Worm (Caenorhabditis elegans) whole organism, young adult: ENCODE data around the gene txt-9.

ENCODE experiments used
- B0035.1 ChIP-seq: sonication (generic microtip); optimal IDR thresholded peaks from 2 replicates; lab custom pipeline; 2016; ENCODE audit warnings: missing genetic modification characterization, mild to moderate bottlenecking, missing compliant biosample characterization, missing genotype, missing genetic modification reagents
- B0261.1 ChIP-seq: sonication (generic microtip); optimal IDR thresholded peaks from 2 replicates; lab custom pipeline; 2016; ENCODE audit warnings: mild to moderate bottlenecking, missing genetic modification characterization, moderate library complexity, missing compliant biosample characterization
- B0336.3 ChIP-seq: fragments of 200-800 bp; sonication (Bioruptor generic); IDR thresholded peaks from 2 replicates; pipeline ENCODE4 v1.3.6; 2022; ENCODE audit warnings: missing genetic modification characterization, missing compliant biosample characterization
- C06A6.2 ChIP-seq: fragments of 200-800 bp; sonication (Bioruptor generic); conservative IDR thresholded peaks from 2 replicates; pipeline ENCODE4 v1.3.6; 2022; ENCODE audit warnings: missing genetic modification characterization, missing compliant biosample characterization
- F39B2.1 ChIP-seq: fragments of 200-800 bp; sonication (Bioruptor generic); IDR thresholded peaks from 2 replicates; pipeline ENCODE4 v1.3.6; 2022; ENCODE audit warnings: missing genetic modification reagents, missing genetic modification characterization, missing compliant biosample characterization
- F55B11.4 ChIP-seq: sonication (generic microtip); optimal IDR thresholded peaks from 2 replicates; lab custom pipeline; 2016; ENCODE audit warnings: missing compliant biosample characterization, missing genetic modification characterization, borderline replicate concordance; ENCODE audit not compliant: insufficient read depth
- T07F8.4 ChIP-seq: sonication (generic microtip); optimal IDR thresholded peaks from 2 replicates; lab custom pipeline; 2016; ENCODE audit warnings: mild to moderate bottlenecking, missing genetic modification characterization, moderate library complexity, missing compliant biosample characterization
- T26A5.8 ChIP-seq: sonication (generic microtip); optimal IDR thresholded peaks from 2 replicates; lab custom pipeline; 2016; ENCODE audit warnings: missing genetic modification characterization, missing compliant biosample characterization
- Y95B8A.8 ChIP-seq: fragments of 200-800 bp; sonication (Bioruptor generic); IDR thresholded peaks from 2 replicates; pipeline ENCODE4 v1.3.6; 2022; ENCODE audit warnings: missing genetic modification reagents, missing genetic modification characterization, missing compliant biosample characterization
- aptf-3 ChIP-seq: fragments of 200-800 bp; sonication (Bioruptor generic); IDR thresholded peaks from 2 replicates; pipeline ENCODE4 v1.3.6; 2022; ENCODE audit warnings: missing genetic modification characterization, missing compliant biosample characterization
- atf-7 ChIP-seq: sonication (generic microtip); optimal IDR thresholded peaks from 2 replicates; lab custom pipeline; 2017; ENCODE audit warnings: mild to moderate bottlenecking, missing genetic modification characterization, missing compliant biosample characterization
- attf-3 ChIP-seq: fragments of 200-800 bp; sonication (Bioruptor generic); conservative IDR thresholded peaks from 2 replicates; pipeline ENCODE4 v1.3.6; 2022; ENCODE audit warnings: missing genetic modification reagents, missing genetic modification characterization, missing compliant biosample characterization
- attf-6 ChIP-seq: fragments of 200-800 bp; sonication (Bioruptor generic); IDR thresholded peaks from 2 replicates; pipeline ENCODE4 v1.3.6; 2022; ENCODE audit warnings: missing genetic modification reagents, missing genetic modification characterization, missing compliant biosample characterization
- bed-1 ChIP-seq: fragments of 200-800 bp; sonication (Bioruptor generic); IDR thresholded peaks from 2 replicates; pipeline ENCODE4 v1.3.6; 2022; ENCODE audit warnings: missing genetic modification reagents, missing genetic modification characterization, missing compliant biosample characterization
- cebp-2 ChIP-seq: fragments of 200-800 bp; sonication (Bioruptor generic); IDR thresholded peaks from 2 replicates; pipeline ENCODE4 v1.3.6; 2022; ENCODE audit warnings: missing genetic modification characterization, missing compliant biosample characterization
- ceh-100 ChIP-seq: fragments of 200-800 bp; sonication (Bioruptor generic); IDR thresholded peaks from 2 replicates; pipeline ENCODE4 v1.3.6; 2022; ENCODE audit warnings: missing genetic modification reagents, missing genetic modification characterization, missing compliant biosample characterization
- ceh-40 ChIP-seq: fragments of 200-800 bp; sonication (Bioruptor generic); IDR thresholded peaks from 2 replicates; pipeline ENCODE4 v1.3.6; 2022; ENCODE audit warnings: missing genetic modification characterization, missing compliant biosample characterization
- ceh-91 ChIP-seq: fragments of 200-800 bp; sonication (Bioruptor generic); IDR thresholded peaks from 2 replicates; pipeline ENCODE4 v1.3.6; 2022; ENCODE audit warnings: missing genetic modification reagents, missing genetic modification characterization, missing compliant biosample characterization
- die-1 ChIP-seq: sonication (generic microtip); optimal IDR thresholded peaks from 2 replicates; lab custom pipeline; 2016; ENCODE audit warnings: missing genotype, mild to moderate bottlenecking, missing genetic modification characterization, missing compliant biosample characterization
- dox-1 ChIP-seq: fragments of 200-800 bp; sonication (Bioruptor generic); IDR thresholded peaks from 2 replicates; pipeline ENCODE4 v1.3.6; 2022; ENCODE audit warnings: missing genetic modification reagents, missing genetic modification characterization, missing compliant biosample characterization
- dpff-1 ChIP-seq: sonication (generic microtip); optimal IDR thresholded peaks from 2 replicates; lab custom pipeline; 2017; ENCODE audit warnings: mild to moderate bottlenecking, missing genetic modification characterization, missing compliant biosample characterization
- egrh-3 ChIP-seq: fragments of 200-800 bp; sonication (Bioruptor generic); IDR thresholded peaks from 2 replicates; pipeline ENCODE4 v1.3.6; 2022; ENCODE audit warnings: missing genetic modification reagents, missing genetic modification characterization, missing compliant biosample characterization
- ekl-4 ChIP-seq: fragments of 200-800 bp; sonication (Bioruptor generic); IDR thresholded peaks from 2 replicates; pipeline ENCODE4 v1.3.6; 2022; ENCODE audit warnings: missing genetic modification reagents, missing genetic modification characterization, missing compliant biosample characterization
- him-1 ChIP-seq: sonication (generic microtip); optimal IDR thresholded peaks from 2 replicates; lab custom pipeline; 2016; ENCODE audit warnings: missing genotype, missing genetic modification reagents, missing genetic modification characterization, missing compliant biosample characterization
- hmg-20 ChIP-seq: fragments of 200-800 bp; sonication (Bioruptor generic); IDR thresholded peaks from 2 replicates; pipeline ENCODE4 v1.3.6; 2022; ENCODE audit warnings: missing genetic modification reagents, missing genetic modification characterization, missing compliant biosample characterization
- hrde-1 ChIP-seq: sonication (generic microtip); optimal IDR thresholded peaks from 2 replicates; lab custom pipeline; 2016; ENCODE audit warnings: missing genetic modification characterization, mild to moderate bottlenecking, missing compliant biosample characterization, moderate library complexity, missing genotype, missing genetic modification reagents, borderline replicate concordance
- hsf-1 ChIP-seq: fragments of 200-800 bp; sonication (Bioruptor generic); IDR thresholded peaks from 2 replicates; pipeline ENCODE4 v1.3.6; 2022; ENCODE audit warnings: missing genetic modification reagents, missing genetic modification characterization, missing compliant biosample characterization
- let-526 ChIP-seq: fragments of 200-800 bp; sonication (Bioruptor generic); IDR thresholded peaks from 2 replicates; pipeline ENCODE4 v1.3.6; 2022; ENCODE audit warnings: missing genetic modification reagents, missing genetic modification characterization, missing compliant biosample characterization
- let-607 ChIP-seq, 2 experiments: fragments of 200-800 bp in 1 of 2; sonication (Bioruptor generic) in 1 of 2; sonication (generic microtip) in 1 of 2; optimal IDR thresholded peaks; 2 replicates each; lab custom pipeline; 2016 to 2018; ENCODE audit warnings: mild to moderate bottlenecking in 2 of 2, missing compliant biosample characterization in 2 of 2, missing genetic modification characterization in 2 of 2, moderate library complexity in 2 of 2, missing genotype in 1 of 2
- lin-26 ChIP-seq: fragments of 200-800 bp; sonication (Bioruptor generic); IDR thresholded peaks from 2 replicates; pipeline ENCODE4 v1.3.6; 2022; ENCODE audit warnings: missing genetic modification reagents, missing genetic modification characterization, missing compliant biosample characterization
- lin-54 ChIP-seq: fragments of 200-800 bp; sonication (Bioruptor generic); optimal IDR thresholded peaks from 2 replicates; lab custom pipeline; 2018; ENCODE audit warnings: mild to moderate bottlenecking, missing genetic modification characterization, missing compliant biosample characterization
- madf-10 ChIP-seq: sonication (generic microtip); optimal IDR thresholded peaks from 2 replicates; lab custom pipeline; 2016; ENCODE audit warnings: mild to moderate bottlenecking, missing genetic modification characterization, missing compliant biosample characterization
- madf-3 ChIP-seq: fragments of 200-800 bp; sonication (Bioruptor generic); IDR thresholded peaks from 2 replicates; pipeline ENCODE4 v1.3.6; 2022; ENCODE audit warnings: missing genetic modification reagents, missing genetic modification characterization, missing compliant biosample characterization
- madf-6 ChIP-seq: fragments of 200-800 bp; sonication (Bioruptor generic); IDR thresholded peaks from 2 replicates; pipeline ENCODE4 v1.3.6; 2022; ENCODE audit warnings: missing genetic modification reagents, missing genetic modification characterization, missing compliant biosample characterization
- madf-8 ChIP-seq: fragments of 200-800 bp; sonication (Bioruptor generic); conservative IDR thresholded peaks from 2 replicates; pipeline ENCODE4 v1.3.6; 2022; ENCODE audit warnings: missing genetic modification reagents, missing genetic modification characterization, missing compliant biosample characterization
- mcd-1 ChIP-seq: fragments of 200-800 bp; sonication (Bioruptor generic); IDR thresholded peaks from 2 replicates; pipeline ENCODE4 v1.3.6; 2022; ENCODE audit warnings: missing genetic modification reagents, missing genetic modification characterization, missing compliant biosample characterization
- mes-4 ChIP-seq: sonication (generic microtip); optimal IDR thresholded peaks from 2 replicates; lab custom pipeline; 2016; ENCODE audit warnings: missing genotype, missing genetic modification characterization, missing compliant biosample characterization
- nfya-2 ChIP-seq: fragments of 200-800 bp; sonication (Bioruptor generic); IDR thresholded peaks from 2 replicates; pipeline ENCODE4 v1.3.6; 2022; ENCODE audit warnings: missing genetic modification reagents, missing genetic modification characterization, missing compliant biosample characterization
- nfyb-1 ChIP-seq: fragments of 200-800 bp; sonication (Bioruptor generic); IDR thresholded peaks from 2 replicates; pipeline ENCODE4 v1.3.6; 2022; ENCODE audit warnings: missing genetic modification reagents, missing genetic modification characterization, missing compliant biosample characterization
- nhr-27 ChIP-seq: fragments of 200-800 bp; sonication (Bioruptor generic); optimal IDR thresholded peaks from 2 replicates; lab custom pipeline; 2018; ENCODE audit warnings: mild to moderate bottlenecking, missing genetic modification characterization, moderate library complexity, missing compliant biosample characterization
- nhr-80 ChIP-seq: sonication (generic microtip); optimal IDR thresholded peaks from 2 replicates; lab custom pipeline; 2016; ENCODE audit warnings: missing genetic modification characterization, missing compliant biosample characterization
- pha-4 ChIP-seq: fragments of 150-350 bp; sonication (generic microtip); optimal IDR thresholded peaks from 2 replicates; lab custom pipeline; 2014; ENCODE audit warnings: missing biosample characterization, missing genetic modification reagents, missing genetic modification characterization
- rcor-1 ChIP-seq: fragments of 200-800 bp; sonication (Bioruptor generic); IDR thresholded peaks from 2 replicates; pipeline ENCODE4 v1.3.6; 2022; ENCODE audit warnings: missing genetic modification reagents, missing genetic modification characterization, missing compliant biosample characterization
- rec-8 ChIP-seq, 2 experiments: sonication (generic microtip); optimal IDR thresholded peaks; 2 replicates each; lab custom pipeline; 2016; ENCODE audit warnings: mild to moderate bottlenecking in 2 of 2, missing genetic modification characterization in 2 of 2, missing genetic modification reagents in 2 of 2, missing genotype in 2 of 2, missing biosample characterization in 1 of 2, missing compliant biosample characterization in 1 of 2, moderate library complexity in 1 of 2
- snpc-1.1 ChIP-seq: sonication (generic microtip); optimal IDR thresholded peaks from 2 replicates; lab custom pipeline; 2017; ENCODE audit warnings: missing genetic modification characterization, mild to moderate bottlenecking, missing compliant biosample characterization, antibody characterized with exemption, moderate library complexity, missing genotype, missing genetic modification reagents; ENCODE audit not compliant: insufficient read depth
- tbx-9 ChIP-seq: sonication (generic microtip); optimal IDR thresholded peaks from 2 replicates; lab custom pipeline; 2016; ENCODE audit warnings: borderline replicate concordance, missing genetic modification characterization, inconsistent platforms, missing compliant biosample characterization
- xnd-1 ChIP-seq: sonication (generic microtip); optimal IDR thresholded peaks from 2 replicates; lab custom pipeline; 2016; ENCODE audit warnings: missing genotype, missing genetic modification reagents, missing genetic modification characterization, missing compliant biosample characterization
- ztf-26 ChIP-seq: sonication (generic microtip); optimal IDR thresholded peaks from 2 replicates; lab custom pipeline; 2017; ENCODE audit warnings: missing genetic modification characterization, missing compliant biosample characterization

The txt-9 gene

DNA sequence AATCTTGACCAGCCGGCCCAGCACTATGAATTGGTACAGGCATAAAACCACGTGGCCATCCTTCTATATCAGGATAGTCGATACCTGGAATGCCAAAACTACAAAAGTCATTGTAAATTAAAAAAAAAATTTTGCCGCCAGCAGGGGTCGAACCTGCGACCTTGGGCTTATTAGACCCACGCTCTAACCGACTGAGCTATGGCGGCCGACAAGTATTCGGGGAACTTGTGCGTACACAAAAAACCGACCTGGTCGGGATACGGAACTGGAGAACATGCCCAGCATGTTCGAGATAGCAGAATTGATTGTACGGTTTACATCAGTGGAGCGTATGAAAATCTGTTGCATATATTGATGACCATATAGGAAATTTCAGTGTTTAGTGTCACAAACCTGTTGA lies 28.3 kb upstream of the txt-9 start (continued):
- peak; percentile 64 for TF ChIP-seq lin-54 (GFP tag; lab: Kevin White, UChicago)
- TF ChIP-seq snpc-1.1, result peak; percentile 97
- TF ChIP-seq ceh-100 (GFP tag; lab: Robert Waterston, UW), result peak; percentile 86
- peak; percentile 17 for TF ChIP-seq T07F8.4
- peak; percentile 15 for TF ChIP-seq die-1
- peak; percentile 72 for TF ChIP-seq hsf-1 (GFP tag; lab: Robert Waterston, UW)
- no peak for TF ChIP-seq nfya-2 (GFP tag; lab: Robert Waterston, UW)
- TF ChIP-seq T26A5.8 (tag; lab: Kevin White, UChicago), result no peak
- no peak for TF ChIP-seq Y95B8A.8 (GFP tag; lab: Robert Waterston, UW)
- TF ChIP-seq dpff-1 (tag; lab: Kevin White, UChicago), result no peak
- no peak for TF ChIP-seq cebp-2 (GFP tag; lab: Robert Waterston, UW)
- TF ChIP-seq tbx-9 (tag; lab: Kevin White, UChicago), result no peak
- peak; percentile 15 for TF ChIP-seq mes-4 (tag; lab: Kevin White, UChicago)
- TF ChIP-seq madf-3 (GFP tag; lab: Robert Waterston, UW), result peak; percentile 73
- peak; percentile 86; the same call in 1 of the 2 replicates for TF ChIP-seq aptf-3 (GFP tag; lab: Robert Waterston, UW)
- no peak for TF ChIP-seq pha-4 (tag; lab: Kevin White, UChicago)
- TF ChIP-seq xnd-1 (tag; lab: Kevin White, UChicago), result peak; percentile 2
- peak; percentile 53; the same call in 1 of the 2 replicates for TF ChIP-seq hmg-20 (GFP tag; lab: Robert Waterston, UW)
- peak; percentile 88 for TF ChIP-seq nfyb-1 (GFP tag; lab: Robert Waterston, UW)
- TF ChIP-seq B0336.3 (GFP tag; lab: Robert Waterston, UW), result peak; percentile 67
- TF ChIP-seq him-1 (tag; lab: Kevin White, UChicago), result peak; percentile 91
- 0 out of 2 replicates have a peak, but pooled peaks have one; percentile 48 for TF ChIP-seq attf-3 (GFP tag; lab: Robert Waterston, UW)
- TF ChIP-seq B0035.1, result peak; percentile 41
- TF ChIP-seq egrh-3 (GFP tag; lab: Robert Waterston, UW), result no peak
- TF ChIP-seq C06A6.2, result peak; percentile 63
- TF ChIP-seq nhr-27 (tag; lab: Kevin White, UChicago), result no peak
- peak; percentile 55; the same call in 1 of the 2 replicates for TF ChIP-seq ceh-91 (GFP tag; lab: Robert Waterston, UW)
- TF ChIP-seq bed-1 (GFP tag; lab: Robert Waterston, UW), result 0 out of 2 replicates have a peak, but pooled peaks have one; percentile 63
- TF ChIP-seq nhr-80, result peak; percentile 1
- TF ChIP-seq rec-8 (tag; optimal IDR thresholded peaks at IDR 0.05; lab: Kevin White, UChicago), result peak; percentile 34 to 66
- peak; percentile 20 for TF ChIP-seq hrde-1
- TF ChIP-seq F39B2.1 (GFP tag; lab: Robert Waterston, UW), result no peak
- 0 out of 2 replicates have a peak, but pooled peaks have one; percentile 42 for TF ChIP-seq ceh-40
- peak; percentile 89 for TF ChIP-seq mcd-1 (GFP tag; lab: Robert Waterston, UW)
- TF ChIP-seq B0261.1 (tag; lab: Kevin White, UChicago), result peak; percentile 92
- peak; percentile 8 for TF ChIP-seq atf-7 (tag; lab: Kevin White, UChicago)
- peak; percentile 85 for TF ChIP-seq madf-6 (GFP tag; lab: Robert Waterston, UW)
- TF ChIP-seq let-526, result 0 out of 2 replicates have a peak, but pooled peaks have one; percentile 19
- TF ChIP-seq rcor-1 (GFP tag; lab: Robert Waterston, UW), result peak; percentile 83
- TF ChIP-seq dox-1, result peak; percentile 89
- peak; percentile 40 for TF ChIP-seq madf-10 (tag; lab: Kevin White, UChicago)
- peak; percentile 62; the same call in 1 of the 2 replicates for TF ChIP-seq attf-6 (GFP tag; lab: Robert Waterston, UW)
- TF ChIP-seq lin-26 (GFP tag; lab: Robert Waterston, UW), result peak; percentile 61; the same call in 1 of the 2 replicates
- peak; percentile 63 for TF ChIP-seq ztf-26 (tag; lab: Kevin White, UChicago)
- TF ChIP-seq F55B11.4 (tag; lab: Kevin White, UChicago), result no peak
- TF ChIP-seq madf-8 (GFP tag; lab: Robert Waterston, UW), result peak; percentile 41
- TF ChIP-seq ekl-4 (GFP tag; lab: Robert Waterston, UW), result peak; percentile 88
- TF ChIP-seq let-607 (tag; optimal IDR thresholded peaks at IDR 0.05; lab: Kevin White, UChicago), result peak in 1 of 2 experiments; percentile 38
